Worm (Caenorhabditis elegans) whole organism, young adult: ENCODE data around the gene vab-9.

Experiments used
- F57A8.1 ChIP-seq: fragments of 200-800 bp; sonication (Bioruptor generic); optimal IDR thresholded peaks from 2 replicates; lab custom pipeline; 2018; ENCODE audit warnings: mild to moderate bottlenecking, missing genetic modification characterization, moderate library complexity, missing compliant biosample characterization
- hmg-1.2 ChIP-seq: fragments of 200-800 bp; sonication (Bioruptor generic); IDR thresholded peaks from 2 replicates; pipeline ENCODE4 v1.3.6; 2022; ENCODE audit warnings: missing genetic modification reagents, missing genetic modification characterization, missing compliant biosample characterization

vab-9 gene

ce11 chrII:8587660-8588230 is 49.8 kb downstream of the vab-9 start:
- TF ChIP-seq hmg-1.2 (peak; percentile 39; the same call in 1 of the 2 replicates), F57A8.1 (GFP tag; lab: Kevin White, UChicago) (no peak)
